Worm (Caenorhabditis elegans): ENCODE measurements around the gene fdgt-2.

The fdgt-2 gene

ce11 chrII:8417059-8417668, at the start of gene fdgt-2:
fdgt-2 (plus strand) TSS chrII:8417618.
- TF ChIP-seq flt-1 (GFP tag; IDR thresholded peaks at IDR 0.05) (no peak), ztf-29 (GFP tag; IDR thresholded peaks at IDR 0.05) (no peak), cog-1 (tag; optimal IDR thresholded peaks at IDR 0.05) (no peak), T22C8.4 (GFP tag; IDR thresholded peaks at IDR 0.05) (no peak), tab-1 (GFP tag; IDR thresholded peaks at IDR 0.05) (no peak), klf-2 (GFP tag; conservative IDR thresholded peaks at IDR 0.05) (no peak), ztf-23 (GFP tag; IDR thresholded peaks at IDR 0.05) (no peak), ref-1 (GFP tag; conservative IDR thresholded peaks at IDR 0.05) (no peak), med-1 (GFP tag; optimal IDR thresholded peaks at IDR 0.05; ENCODE audit: insufficient read depth) (no peak)

ce11 chrII:8369059-8369458, 48.4 kb upstream of the fdgt-2 start, which contains the start of gene amt-3:
amt-3 (minus strand) TSS chrII:8369159.
- TF ChIP-seq klf-2 (GFP tag; conservative IDR thresholded peaks at IDR 0.05): no peak
- no peak for TF ChIP-seq cog-1 (tag; optimal IDR thresholded peaks at IDR 0.05)
- TF ChIP-seq med-1 (GFP tag; optimal IDR thresholded peaks at IDR 0.05; ENCODE audit: insufficient read depth): no peak
- TF ChIP-seq T22C8.4 (GFP tag; IDR thresholded peaks at IDR 0.05): no peak
- no peak for TF ChIP-seq flt-1 (GFP tag; IDR thresholded peaks at IDR 0.05)
- TF ChIP-seq ztf-23 (GFP tag; IDR thresholded peaks at IDR 0.05): no peak
- TF ChIP-seq ref-1 (GFP tag; conservative IDR thresholded peaks at IDR 0.05): no peak
- TF ChIP-seq tab-1 (GFP tag; IDR thresholded peaks at IDR 0.05): no peak
- no peak for TF ChIP-seq ztf-29 (GFP tag; IDR thresholded peaks at IDR 0.05)

DNA sequence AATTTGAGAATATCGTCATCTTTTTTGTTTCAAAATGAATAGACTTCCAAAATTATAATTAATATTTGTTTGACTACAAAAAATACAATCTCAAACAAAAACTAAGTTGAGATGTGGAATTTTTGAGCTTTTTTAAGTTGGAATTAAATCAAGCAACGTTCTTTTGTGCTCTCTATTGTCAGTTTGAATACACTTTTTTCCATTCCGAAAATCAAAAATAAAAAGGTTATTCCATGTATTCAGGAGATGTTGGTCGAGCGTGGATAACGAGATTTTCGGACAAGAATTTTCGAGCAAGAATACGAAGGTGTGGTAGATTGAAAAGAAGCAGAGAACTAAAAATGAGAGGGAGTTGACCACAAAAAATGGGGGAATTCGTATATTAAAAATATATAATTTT, 47.2 kb upstream of the fdgt-2 start:
- TF ChIP-seq T22C8.4 (GFP tag; IDR thresholded peaks at IDR 0.05) (no peak), med-1 (GFP tag; optimal IDR thresholded peaks at IDR 0.05; ENCODE audit: insufficient read depth) (no peak), ref-1 (GFP tag; conservative IDR thresholded peaks at IDR 0.05) (no peak), ztf-29 (GFP tag; IDR thresholded peaks at IDR 0.05) (no peak), cog-1 (tag; optimal IDR thresholded peaks at IDR 0.05) (no peak), klf-2 (GFP tag; conservative IDR thresholded peaks at IDR 0.05) (no peak), ztf-23 (GFP tag; IDR thresholded peaks at IDR 0.05) (no peak), flt-1 (GFP tag; IDR thresholded peaks at IDR 0.05) (no peak), tab-1 (GFP tag; IDR thresholded peaks at IDR 0.05) (no peak)

- TF ChIP-seq ztf-29 (GFP tag; IDR thresholded peaks at IDR 0.05) (no peak), T22C8.4 (GFP tag; IDR thresholded peaks at IDR 0.05) (no peak), tab-1 (GFP tag; IDR thresholded peaks at IDR 0.05) (no peak), ref-1 (GFP tag; conservative IDR thresholded peaks at IDR 0.05) (no peak), klf-2 (GFP tag; conservative IDR thresholded peaks at IDR 0.05) (no peak), flt-1 (GFP tag; IDR thresholded peaks at IDR 0.05) (no peak)
These were observed 39.7 kb upstream of the fdgt-2 start for ce11 chrII:8377722-8378121.

- TF ChIP-seq flt-1 (GFP tag; IDR thresholded peaks at IDR 0.05) (no peak), med-1 (GFP tag; optimal IDR thresholded peaks at IDR 0.05; ENCODE audit: insufficient read depth) (no peak), ztf-29 (GFP tag; IDR thresholded peaks at IDR 0.05) (no peak), ref-1 (GFP tag; conservative IDR thresholded peaks at IDR 0.05) (no peak), cog-1 (tag; optimal IDR thresholded peaks at IDR 0.05) (no peak), ztf-23 (GFP tag; IDR thresholded peaks at IDR 0.05) (no peak), T22C8.4 (GFP tag; IDR thresholded peaks at IDR 0.05) (no peak), tab-1 (GFP tag; IDR thresholded peaks at IDR 0.05) (no peak), klf-2 (GFP tag; conservative IDR thresholded peaks at IDR 0.05) (no peak)
These were observed 37.2 kb upstream of the fdgt-2 start for ce11 chrII:8380188-8380587.

ce11 chrII:8381197-8381596, 36.2 kb upstream of the fdgt-2 start, which contains the start of gene F49E12.12:
F49E12.12 (plus strand) TSS chrII:8381497.
- no peak for TF ChIP-seq cog-1 (tag; optimal IDR thresholded peaks at IDR 0.05)
- TF ChIP-seq ref-1 (GFP tag; conservative IDR thresholded peaks at IDR 0.05): no peak
- TF ChIP-seq ztf-29 (GFP tag; IDR thresholded peaks at IDR 0.05): no peak
- no peak for TF ChIP-seq klf-2 (GFP tag; conservative IDR thresholded peaks at IDR 0.05)
- no peak for TF ChIP-seq med-1 (GFP tag; optimal IDR thresholded peaks at IDR 0.05; ENCODE audit: insufficient read depth)
- TF ChIP-seq ztf-23 (GFP tag; IDR thresholded peaks at IDR 0.05): no peak
- no peak for TF ChIP-seq flt-1 (GFP tag; IDR thresholded peaks at IDR 0.05)
- TF ChIP-seq T22C8.4 (GFP tag; IDR thresholded peaks at IDR 0.05): no peak

- TF ChIP-seq ref-1 (GFP tag; conservative IDR thresholded peaks at IDR 0.05): no peak
- no peak for TF ChIP-seq flt-1 (GFP tag; IDR thresholded peaks at IDR 0.05)
- TF ChIP-seq cog-1 (tag; optimal IDR thresholded peaks at IDR 0.05): no peak
- TF ChIP-seq ztf-23 (GFP tag; IDR thresholded peaks at IDR 0.05): no peak
- TF ChIP-seq med-1 (GFP tag; optimal IDR thresholded peaks at IDR 0.05; ENCODE audit: insufficient read depth): no peak
- no peak for TF ChIP-seq ztf-29 (GFP tag; IDR thresholded peaks at IDR 0.05)
- TF ChIP-seq klf-2 (GFP tag; conservative IDR thresholded peaks at IDR 0.05): no peak
These were observed 34.5 kb upstream of the fdgt-2 start for ce11 chrII:8382880-8383279.

DNA sequence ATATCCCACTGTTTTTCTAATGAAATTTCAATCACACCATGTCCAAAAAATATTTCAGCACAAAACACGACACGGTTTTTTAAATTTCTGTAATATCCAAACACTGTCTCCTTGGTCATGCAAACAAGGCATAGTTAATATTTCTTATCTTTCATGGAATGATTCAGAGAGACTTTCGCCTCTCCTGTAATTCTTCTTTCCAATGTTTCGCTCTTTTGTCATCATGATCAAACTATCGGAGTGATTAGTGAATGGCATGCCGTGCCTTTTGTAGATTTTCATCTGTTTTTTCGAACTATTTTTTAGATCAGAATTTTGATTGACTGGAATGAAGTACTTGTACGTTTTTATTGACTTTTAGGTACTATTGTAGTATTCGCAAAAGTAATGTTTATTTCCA, 33.1 kb upstream of the fdgt-2 start:
- no peak for TF ChIP-seq ref-1 (GFP tag; conservative IDR thresholded peaks at IDR 0.05)
- no peak for TF ChIP-seq klf-2 (GFP tag; conservative IDR thresholded peaks at IDR 0.05)
- TF ChIP-seq tab-1 (GFP tag; IDR thresholded peaks at IDR 0.05): no peak

DNA sequence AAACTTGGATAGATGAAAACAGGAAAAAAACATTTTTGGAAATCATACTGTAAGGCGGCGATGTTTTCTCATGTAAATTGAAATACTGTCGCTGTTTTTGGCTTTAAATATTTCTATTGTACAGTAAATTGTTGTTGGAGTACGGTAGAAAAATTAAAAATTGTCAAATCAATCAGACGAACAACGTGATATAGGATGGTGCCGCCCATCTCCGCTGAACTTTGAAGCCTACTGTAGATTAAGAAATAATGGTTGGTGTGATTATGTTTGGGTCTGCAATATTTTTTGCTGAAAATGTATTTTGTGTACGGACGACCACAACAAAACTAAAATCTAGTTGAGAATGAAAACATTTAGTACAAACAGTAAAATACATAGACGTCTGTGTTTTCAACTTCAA, 31.9 kb upstream of the fdgt-2 start:
- no peak for TF ChIP-seq tab-1 (GFP tag; IDR thresholded peaks at IDR 0.05)
- no peak for TF ChIP-seq flt-1 (GFP tag; IDR thresholded peaks at IDR 0.05)
- no peak for TF ChIP-seq klf-2 (GFP tag; conservative IDR thresholded peaks at IDR 0.05)
- TF ChIP-seq cog-1 (tag; optimal IDR thresholded peaks at IDR 0.05): no peak
- TF ChIP-seq ref-1 (GFP tag; conservative IDR thresholded peaks at IDR 0.05): no peak
- TF ChIP-seq med-1 (GFP tag; optimal IDR thresholded peaks at IDR 0.05; ENCODE audit: insufficient read depth): no peak
- no peak for TF ChIP-seq ztf-29 (GFP tag; IDR thresholded peaks at IDR 0.05)
- TF ChIP-seq T22C8.4 (GFP tag; IDR thresholded peaks at IDR 0.05): no peak
- TF ChIP-seq ztf-23 (GFP tag; IDR thresholded peaks at IDR 0.05): no peak

DNA sequence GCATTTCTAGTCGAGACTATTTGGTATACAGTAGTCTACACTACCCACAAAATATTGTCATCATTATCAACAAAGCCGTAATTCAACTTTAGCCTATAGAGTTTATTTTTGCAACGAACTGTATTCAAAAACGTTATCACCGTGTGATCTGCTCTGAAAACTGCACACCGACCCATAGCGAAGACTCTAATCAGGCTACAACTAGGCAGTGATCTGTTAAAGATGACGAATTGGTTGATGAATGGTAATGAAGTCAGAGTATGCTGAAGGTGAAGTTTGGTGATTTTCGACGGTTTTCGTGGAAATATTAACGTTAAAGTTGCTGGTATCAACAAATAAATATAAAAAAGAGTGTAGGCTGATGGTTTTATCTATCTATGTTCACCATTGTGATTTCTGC, 30.5 kb upstream of the fdgt-2 start:
- no peak for TF ChIP-seq ref-1 (GFP tag; conservative IDR thresholded peaks at IDR 0.05)
- TF ChIP-seq med-1 (GFP tag; optimal IDR thresholded peaks at IDR 0.05; ENCODE audit: insufficient read depth): no peak
- TF ChIP-seq klf-2 (GFP tag; conservative IDR thresholded peaks at IDR 0.05): no peak
- no peak for TF ChIP-seq cog-1 (tag; optimal IDR thresholded peaks at IDR 0.05)
- TF ChIP-seq T22C8.4 (GFP tag; IDR thresholded peaks at IDR 0.05): no peak
- no peak for TF ChIP-seq flt-1 (GFP tag; IDR thresholded peaks at IDR 0.05)
- TF ChIP-seq ztf-29 (GFP tag; IDR thresholded peaks at IDR 0.05): no peak
- TF ChIP-seq ztf-23 (GFP tag; IDR thresholded peaks at IDR 0.05): no peak
- TF ChIP-seq tab-1 (GFP tag; IDR thresholded peaks at IDR 0.05): no peak
